Worm (Caenorhabditis elegans): ENCODE measurements around the gene din-1.

Gene din-1

ce11 chrII:11649239-11649638, 15.8 kb upstream of the din-1 start:
- no peak for TF ChIP-seq mcd-1 (GFP tag; IDR thresholded peaks at IDR 0.05)
- TF ChIP-seq nfyb-1 (GFP tag; IDR thresholded peaks at IDR 0.05): peak; percentile 17; the same call in 1 of the 2 replicates
- no peak for TF ChIP-seq K11D2.4 (GFP tag; IDR thresholded peaks at IDR 0.05)
- no peak for TF ChIP-seq tlf-1 (GFP tag; optimal IDR thresholded peaks at IDR 0.05)
- TF ChIP-seq nfya-1 (tag; optimal IDR thresholded peaks at IDR 0.05; ENCODE audit: borderline replicate concordance, insufficient read depth): no peak
- peak; percentile 93 for TF ChIP-seq cebp-1 (GFP tag; IDR thresholded peaks at IDR 0.05)
- TF ChIP-seq cebp-1 (tag; optimal IDR thresholded peaks at IDR 0.05): peak; percentile 97

ce11 chrII:11646874-11647273, 13.5 kb upstream of the din-1 start:
- no peak for TF ChIP-seq chd-7 (tag; optimal IDR thresholded peaks at IDR 0.05)
- TF ChIP-seq nfya-1 (tag; optimal IDR thresholded peaks at IDR 0.05; ENCODE audit: borderline replicate concordance, insufficient read depth): no peak
- TF ChIP-seq cebp-1 (GFP tag; IDR thresholded peaks at IDR 0.05): no peak
- TF ChIP-seq cebp-1 (tag; optimal IDR thresholded peaks at IDR 0.05): no peak
- TF ChIP-seq somi-1 (GFP tag; optimal IDR thresholded peaks at IDR 0.05): no peak
- TF ChIP-seq nhr-80 (tag; optimal IDR thresholded peaks at IDR 0.05): peak; percentile 16
- no peak for TF ChIP-seq nhr-27 (tag; optimal IDR thresholded peaks at IDR 0.05)

ce11 chrII:11646276-11646797, 12.9 kb upstream of the din-1 start, which contains the start of gene ghi-1:
ghi-1 (plus strand) TSS chrII:11646747.
- TF ChIP-seq F49E8.2 (tag; optimal IDR thresholded peaks at IDR 0.05; ENCODE audit: insufficient read depth) (no peak), attf-6 (GFP tag; IDR thresholded peaks at IDR 0.05) (no peak), nhr-80 (tag; optimal IDR thresholded peaks at IDR 0.05) (peak; percentile 30)

ce11 chrII:11645383-11645782, 12.0 kb upstream of the din-1 start:
- TF ChIP-seq egl-44 (GFP tag; IDR thresholded peaks at IDR 0.05): no peak
- no peak for TF ChIP-seq ceh-40 (GFP tag; IDR thresholded peaks at IDR 0.05)
- no peak for TF ChIP-seq attf-5 (GFP tag; optimal IDR thresholded peaks at IDR 0.05)
- no peak for TF ChIP-seq repo-1 (tag; optimal IDR thresholded peaks at IDR 0.05)
- TF ChIP-seq hlh-26 (GFP tag; conservative IDR thresholded peaks at IDR 0.05): no peak
- no peak for TF ChIP-seq athp-1 (tag; optimal IDR thresholded peaks at IDR 0.05)
- TF ChIP-seq F33H1.4 (GFP tag; IDR thresholded peaks at IDR 0.05): no peak
- no peak for TF ChIP-seq lin-26 (GFP tag; IDR thresholded peaks at IDR 0.05)
- no peak for TF ChIP-seq let-607 (tag; optimal IDR thresholded peaks at IDR 0.05)
- TF ChIP-seq B0261.1 (tag; optimal IDR thresholded peaks at IDR 0.05): no peak

ce11 chrII:11644535-11644934, 11.1 kb upstream of the din-1 start:
- TF ChIP-seq xnd-1 (tag; optimal IDR thresholded peaks at IDR 0.05) (no peak), lsy-27 (tag; optimal IDR thresholded peaks at IDR 0.05; ENCODE audit: borderline replicate concordance, insufficient read depth) (no peak), B0336.3 (GFP tag; IDR thresholded peaks at IDR 0.05) (no peak), nhr-80 (tag; optimal IDR thresholded peaks at IDR 0.05) (no peak), lag-1 (GFP tag; IDR thresholded peaks at IDR 0.05) (no peak), snpc-1.3 (tag; optimal IDR thresholded peaks at IDR 0.05; ENCODE audit: insufficient read depth) (no peak), Y53G8AR.9 (GFP tag; conservative IDR thresholded peaks at IDR 0.05) (no peak), C17E4.6 (GFP tag; IDR thresholded peaks at IDR 0.05) (no peak), hrde-1 (tag; optimal IDR thresholded peaks at IDR 0.05; ENCODE audit: borderline replicate concordance) (no peak), T26A5.8 (tag; optimal IDR thresholded peaks at IDR 0.05) (no peak), dox-1 (GFP tag; IDR thresholded peaks at IDR 0.05) (no peak)
